Fruit fly (Drosophila melanogaster) whole organism, embryonic: ENCODE measurements around the gene east.

Source experiments
- Atf-2 ChIP-seq: fragments of 200-800 bp; sonication (Bioruptor generic); optimal IDR thresholded peaks from 2 replicates; lab custom pipeline; 2016; ENCODE audit warnings: missing biosample characterization, missing genetic modification characterization
- Atf3 ChIP-seq: fragments of 200-800 bp; sonication (Bioruptor generic); optimal IDR thresholded peaks from 3 replicates; lab custom pipeline; 2016; ENCODE audit warnings: missing biosample characterization, missing genetic modification characterization
- Awh ChIP-seq: fragments of 200-800 bp; sonication (Bioruptor generic); IDR thresholded peaks from 2 replicates; pipeline ENCODE4, ENCODE4 v1.3.6; 2022; ENCODE audit warnings: missing biosample characterization, missing genetic modification characterization
- Bdp1 ChIP-seq: fragments of 200-800 bp; sonication (Bioruptor generic); optimal IDR thresholded peaks from 3 replicates; lab custom pipeline; 2016; ENCODE audit warnings: missing biosample characterization, missing genetic modification characterization
- CG10979 ChIP-seq: fragments of 200-800 bp; sonication (Bioruptor generic); optimal IDR thresholded peaks from 2 replicates; lab custom pipeline; 2018; ENCODE audit warnings: missing biosample characterization, mild to moderate bottlenecking, missing genetic modification characterization, moderate library complexity
- CG11560 ChIP-seq: fragments of 200-800 bp; sonication (Bioruptor generic); IDR thresholded peaks from 3 replicates; pipeline ENCODE4 v1.3.6; 2022; ENCODE audit warnings: missing biosample characterization, missing genetic modification characterization
- CG12236 ChIP-seq: fragments of 200-800 bp; sonication (Bioruptor generic); optimal IDR thresholded peaks from 2 replicates; lab custom pipeline; 2016; ENCODE audit warnings: missing biosample characterization, missing genetic modification characterization
- CG12299 ChIP-seq: fragments of 200-800 bp; sonication (Bioruptor generic); optimal IDR thresholded peaks from 2 replicates; lab custom pipeline; 2018; ENCODE audit warnings: missing biosample characterization, mild to moderate bottlenecking, missing genetic modification characterization
- CG12942 ChIP-seq: fragments of 200-800 bp; sonication (Bioruptor generic); optimal IDR thresholded peaks from 3 replicates; lab custom pipeline; 2016; ENCODE audit warnings: missing biosample characterization, missing genetic modification characterization
- CG13775 ChIP-seq: fragments of 200-800 bp; sonication (Bioruptor generic); optimal IDR thresholded peaks from 3 replicates; lab custom pipeline; 2017; ENCODE audit warnings: missing biosample characterization, mild to moderate bottlenecking, missing genetic modification characterization
- CG15696 ChIP-seq: fragments of 200-800 bp; sonication (Bioruptor generic); optimal IDR thresholded peaks from 2 replicates; lab custom pipeline; 2019; ENCODE audit warnings: missing biosample characterization, mild to moderate bottlenecking, missing genetic modification characterization, moderate library complexity
- CG16815 ChIP-seq: fragments of 200-800 bp; sonication (Bioruptor generic); optimal IDR thresholded peaks from 3 replicates; lab custom pipeline; 2017; ENCODE audit warnings: missing biosample characterization, mild to moderate bottlenecking, missing genetic modification characterization
- CG17802 ChIP-seq: fragments of 200-800 bp; sonication (Bioruptor generic); optimal IDR thresholded peaks from 2 replicates; lab custom pipeline; 2018; ENCODE audit warnings: missing biosample characterization, mild to moderate bottlenecking, missing genetic modification characterization, moderate library complexity
- CG2199 ChIP-seq: fragments of 200-800 bp; sonication (Bioruptor generic); IDR thresholded peaks from 3 replicates; pipeline ENCODE4 v1.3.6; 2022; ENCODE audit warnings: missing biosample characterization, missing genetic modification characterization
- CG2889 ChIP-seq: fragments of 200-800 bp; sonication (Bioruptor generic); IDR thresholded peaks from 3 replicates; pipeline ENCODE4 v1.3.6; 2022; ENCODE audit warnings: missing biosample characterization, missing genetic modification characterization
- CG30403 ChIP-seq: fragments of 200-800 bp; sonication (Bioruptor generic); optimal IDR thresholded peaks from 3 replicates; lab custom pipeline; 2016; ENCODE audit warnings: missing biosample characterization, missing genetic modification characterization
- CG32767 ChIP-seq: fragments of 200-800 bp; sonication (Bioruptor generic); IDR thresholded peaks from 2 replicates; pipeline ENCODE4 v1.3.6; 2022; ENCODE audit warnings: missing biosample characterization, missing genetic modification characterization
- CG34376 ChIP-seq: fragments of 200-800 bp; sonication (Bioruptor generic); optimal IDR thresholded peaks from 2 replicates; lab custom pipeline; 2018; ENCODE audit warnings: missing biosample characterization, mild to moderate bottlenecking, missing genetic modification characterization
- CG4404 ChIP-seq: fragments of 200-800 bp; sonication (Bioruptor generic); IDR thresholded peaks from 2 replicates; pipeline ENCODE4 v1.3.6; 2022; ENCODE audit warnings: missing biosample characterization, missing genetic modification characterization
- CG4820 ChIP-seq: fragments of 200-800 bp; sonication (Bioruptor generic); optimal IDR thresholded peaks from 3 replicates; lab custom pipeline; 2016; ENCODE audit warnings: missing biosample characterization, missing genetic modification characterization
- CG4854 ChIP-seq: fragments of 200-800 bp; sonication (Bioruptor generic); optimal IDR thresholded peaks from 2 replicates; lab custom pipeline; 2016; ENCODE audit warnings: missing biosample characterization, missing genetic modification characterization, inconsistent platforms
- CG5245 ChIP-seq: fragments of 200-800 bp; sonication (Bioruptor generic); optimal IDR thresholded peaks from 3 replicates; lab custom pipeline; 2016; ENCODE audit warnings: missing biosample characterization, missing genetic modification characterization
- CG8478 ChIP-seq: fragments of >200 bp; optimal IDR thresholded peaks from 2 replicates; lab custom pipeline; 2018
- D19B ChIP-seq: fragments of 200-800 bp; sonication (Bioruptor generic); optimal IDR thresholded peaks from 2 replicates; lab custom pipeline; 2017; ENCODE audit warnings: missing biosample characterization, mild to moderate bottlenecking, missing genetic modification characterization
- Dll ChIP-seq: fragments of 200-800 bp; sonication (Bioruptor generic); IDR thresholded peaks from 4 replicates; pipeline ENCODE4 v1.3.6; 2022; ENCODE audit warnings: missing biosample characterization, missing genetic modification characterization; ENCODE audit not compliant: partially characterized antibody
- Dref ChIP-seq: fragments of 200-800 bp; sonication (Bioruptor generic); IDR thresholded peaks from 2 replicates; pipeline ENCODE4 v1.3.6; 2022; ENCODE audit warnings: missing biosample characterization, missing genetic modification characterization
- Fer3 ChIP-seq: fragments of 200-800 bp; sonication (Bioruptor generic); optimal IDR thresholded peaks from 2 replicates; lab custom pipeline; 2018; ENCODE audit warnings: missing biosample characterization, mild to moderate bottlenecking, missing genetic modification characterization, moderate library complexity
- HLH4C ChIP-seq: fragments of 200-800 bp; sonication (Bioruptor generic); IDR thresholded peaks from 3 replicates; pipeline ENCODE4 v1.3.6; 2022; ENCODE audit warnings: missing biosample characterization, missing genetic modification characterization; ENCODE audit not compliant: partially characterized antibody
- Hr39 ChIP-seq: fragments of >200 bp; optimal IDR thresholded peaks from 2 replicates; lab custom pipeline; 2017
- Max ChIP-seq: fragments of 200-800 bp; sonication (Bioruptor generic); optimal IDR thresholded peaks from 2 replicates; lab custom pipeline; 2016; ENCODE audit warnings: missing biosample characterization, mild to moderate bottlenecking, missing genetic modification characterization
- Myb ChIP-seq: fragments of 200-800 bp; sonication (Bioruptor generic); optimal IDR thresholded peaks from 2 replicates; lab custom pipeline; 2016; ENCODE audit warnings: missing biosample characterization, missing genetic modification characterization
- Ptx1 ChIP-seq: fragments of 200-800 bp; sonication (Bioruptor generic); IDR thresholded peaks from 2 replicates; pipeline ENCODE4 v1.3.6; 2022; ENCODE audit warnings: missing biosample characterization, missing genetic modification characterization
- YL-1 ChIP-seq: fragments of 200-800 bp; sonication (Bioruptor generic); optimal IDR thresholded peaks from 3 replicates; lab custom pipeline; 2017; ENCODE audit warnings: missing biosample characterization, mild to moderate bottlenecking, missing genetic modification characterization
- bab2 ChIP-seq: fragments of 200-800 bp; sonication (Bioruptor generic); optimal IDR thresholded peaks from 2 replicates; lab custom pipeline; 2016; ENCODE audit warnings: missing biosample characterization, missing genetic modification characterization
- cad ChIP-seq: fragments of >200 bp; optimal IDR thresholded peaks from 2 replicates; lab custom pipeline; 2017; ENCODE audit warnings: missing biosample characterization, missing genetic modification characterization
- cas ChIP-seq: fragments of 200-800 bp; sonication (Bioruptor generic); IDR thresholded peaks from 2 replicates; pipeline ENCODE4 v1.3.6; 2022; ENCODE audit warnings: missing biosample characterization, missing genetic modification characterization
- caup ChIP-seq: fragments of 200-800 bp; sonication (Bioruptor generic); optimal IDR thresholded peaks from 3 replicates; lab custom pipeline; 2017; ENCODE audit warnings: missing biosample characterization, mild to moderate bottlenecking, missing genetic modification characterization, moderate library complexity; ENCODE audit not compliant: severe bottlenecking
- chif ChIP-seq, 2 experiments: fragments of 200-800 bp; sonication (Bioruptor generic); optimal IDR thresholded peaks; 3 replicates each; lab custom pipeline; 2016; ENCODE audit warnings: missing biosample characterization in 2 of 2, missing genetic modification characterization in 2 of 2
- gt ChIP-seq: fragments of 200-800 bp; sonication (Bioruptor generic); IDR thresholded peaks from 2 replicates; pipeline ENCODE4 v1.3.6; 2022; ENCODE audit warnings: missing biosample characterization, missing genetic modification characterization
- ham ChIP-seq: fragments of 200-800 bp; sonication (Bioruptor generic); IDR thresholded peaks from 2 replicates; pipeline ENCODE4 v1.3.6; 2022; ENCODE audit warnings: missing biosample characterization, missing genetic modification characterization
- ind ChIP-seq: fragments of 200-800 bp; sonication (Bioruptor generic); optimal IDR thresholded peaks from 3 replicates; lab custom pipeline; 2016; ENCODE audit warnings: missing biosample characterization, missing genetic modification characterization
- lbe ChIP-seq: fragments of 200-800 bp; sonication (Bioruptor generic); optimal IDR thresholded peaks from 2 replicates; lab custom pipeline; 2016; ENCODE audit warnings: missing biosample characterization, mild to moderate bottlenecking, missing genetic modification characterization
- pros ChIP-seq: fragments of 200-800 bp; sonication (Bioruptor generic); optimal IDR thresholded peaks from 3 replicates; lab custom pipeline; 2019; ENCODE audit warnings: missing biosample characterization, mild to moderate bottlenecking, missing genetic modification characterization, moderate library complexity
- ranshi ChIP-seq: fragments of 200-800 bp; sonication (Bioruptor generic); IDR thresholded peaks from 2 replicates; pipeline ENCODE4 v1.3.6; 2022; ENCODE audit warnings: missing biosample characterization, missing genetic modification characterization
- schlank ChIP-seq: fragments of 200-800 bp; sonication (Bioruptor generic); optimal IDR thresholded peaks from 2 replicates; lab custom pipeline; 2018; ENCODE audit warnings: missing biosample characterization, mild to moderate bottlenecking, missing genetic modification characterization
- sd ChIP-seq: fragments of 200-800 bp; sonication (Bioruptor generic); optimal IDR thresholded peaks from 3 replicates; lab custom pipeline; 2018; ENCODE audit warnings: missing biosample characterization, mild to moderate bottlenecking, missing genetic modification characterization, moderate library complexity
- sens ChIP-seq: fragments of 200-800 bp; sonication (Bioruptor generic); peaks from one replicate; lab custom pipeline; 2016; ENCODE audit warnings: missing biosample characterization, missing genetic modification characterization
- sens-2 ChIP-seq: fragments of 200-800 bp; sonication (Bioruptor generic); IDR thresholded peaks from 2 replicates; pipeline ENCODE4 v1.3.6; 2022; ENCODE audit warnings: missing biosample characterization, missing genetic modification characterization
- shn ChIP-seq: fragments of 200-800 bp; sonication (Bioruptor generic); optimal IDR thresholded peaks from 3 replicates; lab custom pipeline; 2016; ENCODE audit warnings: missing biosample characterization, missing genetic modification characterization
- sr ChIP-seq: fragments of 200-800 bp; sonication (Bioruptor generic); IDR thresholded peaks from 3 replicates; pipeline ENCODE4 v1.3.6; 2022; ENCODE audit warnings: missing biosample characterization, missing genetic modification characterization
- tx ChIP-seq: fragments of 200-800 bp; sonication (Bioruptor generic); optimal IDR thresholded peaks from 2 replicates; lab custom pipeline; 2016; ENCODE audit warnings: missing biosample characterization, missing genetic modification characterization
- unc-4 ChIP-seq: fragments of 200-800 bp; sonication (Bioruptor generic); IDR thresholded peaks from 2 replicates; pipeline ENCODE4 v1.3.6; 2022; ENCODE audit warnings: missing biosample characterization, missing genetic modification characterization; ENCODE audit not compliant: partially characterized antibody
- unpg ChIP-seq: fragments of 200-800 bp; sonication (Bioruptor generic); optimal IDR thresholded peaks from 3 replicates; lab custom pipeline; 2018; ENCODE audit warnings: missing biosample characterization, mild to moderate bottlenecking, missing genetic modification characterization, moderate library complexity

The east gene

dm6 chrX:2005840-2006239, 4.8 kb upstream of the east start (continued):
- TF ChIP-seq shn (GFP tag; lab: Kevin White, UChicago) (peak; percentile 58), Atf-2 (GFP tag; lab: Kevin White, UChicago) (peak; percentile 52), unc-4 (GFP tag; lab: Robert Waterston, UW) (no peak), lbe (GFP tag; lab: Kevin White, UChicago) (no peak), Fer3 (tag; lab: Kevin White, UChicago) (peak; percentile 67), tx (no peak), Ptx1 (GFP tag; lab: Robert Waterston, UW) (peak; percentile 46), CG2889 (no peak), CG16815 (GFP tag; lab: Kevin White, UChicago) (no peak), Atf3 (GFP tag; lab: Kevin White, UChicago) (peak; percentile 53), cad (GFP tag; lab: Kevin White, UChicago) (no peak), CG12942 (peak; percentile 15), CG8478 (lab: Kevin White, UChicago) (no peak), CG13775 (peak; percentile 68), sens-2 (no peak), YL-1 (peak; percentile 57), CG30403 (GFP tag; lab: Kevin White, UChicago) (peak; percentile 60), Hr39 (lab: Kevin White, UChicago) (no peak), CG11560 (tag; lab: Robert Waterston, UW) (no peak), bab2 (peak; percentile 30), CG10979 (tag; lab: Kevin White, UChicago) (peak; percentile 57), ranshi (0 out of 2 replicates have a peak, but pooled peaks have one; percentile 13), Max (GFP tag; lab: Kevin White, UChicago) (peak; percentile 28), Bdp1 (GFP tag; lab: Kevin White, UChicago) (peak; percentile 34), HLH4C (no peak), chif (GFP tag; optimal IDR thresholded peaks at IDR 0.05; lab: Kevin White, UChicago) (peak; percentile 14 to 64), CG15696 (tag; lab: Kevin White, UChicago) (peak; percentile 15), D19B (GFP tag; lab: Kevin White, UChicago) (peak; percentile 10), CG32767 (GFP tag; lab: Robert Waterston, UW) (no peak), CG12299 (tag; lab: Kevin White, UChicago) (no peak), CG17802 (tag; lab: Kevin White, UChicago) (peak; percentile 53), cas (no peak), CG34376 (GFP tag; lab: Kevin White, UChicago) (peak; percentile 67), ind (GFP tag; lab: Kevin White, UChicago) (peak; percentile 28), sens (GFP tag; lab: Kevin White, UChicago) (peak; percentile 90), CG4854 (GFP tag; lab: Kevin White, UChicago) (peak; percentile 39), CG4404 (no peak), Dref (GFP tag; lab: Robert Waterston, UW) (peak; percentile 35), sd (tag; lab: Kevin White, UChicago) (no peak), CG5245 (GFP tag; lab: Kevin White, UChicago) (peak; percentile 37), pros (GFP tag; lab: Kevin White, UChicago) (peak; percentile 14), Awh (GFP tag; lab: Robert Waterston, UW) (peak; percentile 54), CG4820 (GFP tag; lab: Kevin White, UChicago) (peak; percentile 31), schlank (tag; lab: Kevin White, UChicago) (peak; percentile 61), Myb (GFP tag; lab: Kevin White, UChicago) (peak; percentile 44), CG12236 (peak; percentile 66), unpg (GFP tag; lab: Kevin White, UChicago) (peak; percentile 71), sr (peak; percentile 74), CG2199 (peak; percentile 70; the same call in 1 of the 3 replicates), caup (peak; percentile 82), Dll (GFP tag; lab: Robert Waterston, UW) (no peak), gt (GFP tag; lab: Robert Waterston, UW) (no peak), ham (GFP tag; lab: Robert Waterston, UW) (no peak)
